Fruit fly (Drosophila melanogaster) Kc167 (cell line): ENCODE results near the gene B-H2.

Experiments
- Myc ChIP-seq: fragments of >200 bp; optimal IDR thresholded peaks from 2 replicates; lab custom pipeline; 2017; ENCODE audit warnings: missing external identifiers
- Sin3A ChIP-seq: fragments of >200 bp; optimal IDR thresholded peaks from 2 replicates; lab custom pipeline; 2018; ENCODE audit warnings: missing external identifiers
- h ChIP-seq: fragments of >200 bp; optimal IDR thresholded peaks from 3 replicates; lab custom pipeline; 2018; ENCODE audit warnings: missing external identifiers
- insv ChIP-seq: fragments of >200 bp; optimal IDR thresholded peaks from 3 replicates; lab custom pipeline; 2018; ENCODE audit warnings: missing external identifiers
- psq ChIP-seq: fragments of >200 bp; optimal IDR thresholded peaks from 2 replicates; lab custom pipeline; 2017; ENCODE audit warnings: missing external identifiers
- ttk ChIP-seq: sonication (Bioruptor generic); optimal IDR thresholded peaks from 2 replicates; lab custom pipeline; 2017; ENCODE audit warnings: missing external identifiers

DNA sequence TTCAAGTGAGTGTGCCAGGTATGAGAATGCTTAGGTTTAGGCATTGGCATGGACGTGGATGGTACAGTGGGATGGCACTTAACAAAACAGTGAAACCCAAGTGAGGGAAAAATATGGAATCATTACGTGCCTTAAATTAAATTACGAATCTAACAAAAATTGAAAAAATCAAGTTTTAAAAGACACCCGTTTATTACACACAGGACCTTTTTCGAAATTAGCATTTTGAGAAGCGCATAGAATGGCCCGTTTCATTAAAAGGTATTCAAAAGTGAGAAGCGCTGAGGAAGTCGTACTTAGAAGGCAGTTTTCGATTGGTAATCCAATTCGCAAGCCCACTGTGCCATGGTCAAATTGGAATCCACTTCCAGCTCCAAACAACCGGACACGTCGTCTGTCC, 22.0 kb downstream of the B-H2 start:
- TF ChIP-seq psq (lab: Kevin White, UChicago) (no peak), insv (lab: Kevin White, UChicago) (no peak), Sin3A (lab: Kevin White, UChicago) (no peak), Myc (no peak), h (lab: Kevin White, UChicago) (no peak), ttk (no peak)
